6 worm cellular contexts compared by ENCODE assay signal in the genomic region with DNA sequence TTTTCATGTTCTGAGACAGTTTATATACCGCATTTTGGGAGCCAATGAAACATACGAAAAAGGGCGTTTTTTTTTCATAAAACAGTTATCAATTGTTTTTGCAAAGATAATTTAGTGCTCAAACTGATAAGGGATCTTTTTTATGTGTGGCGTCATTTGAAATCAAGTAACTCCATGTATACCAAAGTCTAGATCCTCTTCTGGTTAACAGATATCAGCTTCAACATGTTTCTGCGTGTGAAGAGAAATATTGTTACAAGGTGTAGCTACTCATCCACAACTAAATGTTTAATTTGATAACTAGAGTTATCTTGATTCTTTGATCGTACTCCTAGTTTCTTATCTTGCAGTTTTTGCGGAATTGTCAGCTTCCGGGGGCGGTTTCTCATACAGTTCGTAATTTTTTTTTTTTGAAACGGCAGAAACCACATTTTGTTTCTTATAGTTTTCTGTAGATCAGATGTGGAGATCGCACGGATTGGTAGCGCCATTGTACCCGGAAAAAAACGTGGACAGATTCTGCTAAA.
TF ChIP-seq lines count a peak whose summit lies in the region.

No protein-coding gene starts in this region.

TF ChIP-seq in whole organism, L1 larva, 84 proteins besides CTCF, POLR2A, EP300 and RAD21:
- TF ChIP-seq elt-2 (tag; optimal IDR thresholded peaks at IDR 0.05; lab: Kevin White, UChicago), result peak; percentile 93
- no peak for TF ChIP-seq egl-13 (tag; optimal IDR thresholded peaks at IDR 0.05; lab: Kevin White, UChicago)

TF ChIP-seq in whole organism, L2 larva, 48 proteins besides CTCF, POLR2A, EP300 and RAD21:
- TF ChIP-seq peb-1 (tag; optimal IDR thresholded peaks at IDR 0.05; lab: Kevin White, UChicago), result no peak
- no peak for TF ChIP-seq skn-1 (tag; optimal IDR thresholded peaks at IDR 0.05; lab: Kevin White, UChicago)
- peak; percentile 41 for TF ChIP-seq fos-1 (tag; optimal IDR thresholded peaks at IDR 0.05; lab: Kevin White, UChicago)
- no peak for TF ChIP-seq lin-11 (tag; optimal IDR thresholded peaks at IDR 0.05; lab: Kevin White, UChicago)

TF ChIP-seq in whole organism, L3 larva, 47 proteins besides CTCF, POLR2A, EP300 and RAD21:
- TF ChIP-seq tbx-2 (tag; optimal IDR thresholded peaks at IDR 0.05; lab: Kevin White, UChicago) (no peak), elt-2 (tag; optimal IDR thresholded peaks at IDR 0.05; lab: Kevin White, UChicago) (peak; percentile 78), lin-39 (tag; optimal IDR thresholded peaks at IDR 0.05; lab: Kevin White, UChicago) (no peak), unc-62 (GFP tag; optimal IDR thresholded peaks at IDR 0.05; lab: Kevin White, UChicago) (no peak), nhr-76 (tag; optimal IDR thresholded peaks at IDR 0.05; lab: Kevin White, UChicago) (no peak), zag-1 (tag; optimal IDR thresholded peaks at IDR 0.05; lab: Kevin White, UChicago) (no peak)

TF ChIP-seq in whole organism, L4 larva, 104 proteins besides CTCF, POLR2A, EP300 and RAD21:
- TF ChIP-seq hlh-11 (tag; optimal IDR thresholded peaks at IDR 0.05; lab: Kevin White, UChicago), result peak; percentile 22
- TF ChIP-seq madf-9 (GFP tag; conservative IDR thresholded peaks at IDR 0.05; lab: Robert Waterston, UW), result no peak
- TF ChIP-seq lir-3 (tag; optimal IDR thresholded peaks at IDR 0.05; lab: Kevin White, UChicago), result no peak
- no peak for TF ChIP-seq nhr-10 (tag; optimal IDR thresholded peaks at IDR 0.05; lab: Kevin White, UChicago)
- no peak for TF ChIP-seq zfp-3 (GFP tag; conservative IDR thresholded peaks at IDR 0.05; lab: Robert Waterston, UW)
- TF ChIP-seq unc-62 (GFP tag; optimal IDR thresholded peaks at IDR 0.05 in 1 of 2; lab: Kevin White, UChicago), result peak in 1 of 2 experiments; percentile 55
- TF ChIP-seq unc-62 (tag; optimal IDR thresholded peaks at IDR 0.05; lab: Kevin White, UChicago), result no peak
- TF ChIP-seq dmd-9 (GFP tag; IDR thresholded peaks at IDR 0.05; lab: Robert Waterston, UW), result no peak
- no peak for TF ChIP-seq nhr-102 (tag; optimal IDR thresholded peaks at IDR 0.05; lab: Kevin White, UChicago)
- TF ChIP-seq fkh-10 (GFP tag; optimal IDR thresholded peaks at IDR 0.05; lab: Kevin White, UChicago), result no peak
- TF ChIP-seq pqm-1 (tag; optimal IDR thresholded peaks at IDR 0.05; lab: Kevin White, UChicago), result peak; percentile 25
- TF ChIP-seq dmd-6 (GFP tag; IDR thresholded peaks at IDR 0.05; lab: Robert Waterston, UW), result peak; percentile 60
- no peak for TF ChIP-seq F10B5.3 (tag; optimal IDR thresholded peaks at IDR 0.05; lab: Kevin White, UChicago)

TF ChIP-seq in whole organism, late embryonic, 69 proteins besides CTCF, POLR2A, EP300 and RAD21:
- TF ChIP-seq elt-2 (tag; optimal IDR thresholded peaks at IDR 0.05; lab: Kevin White, UChicago) (peak; percentile 77), pha-2 (tag; optimal IDR thresholded peaks at IDR 0.05; lab: Kevin White, UChicago) (no peak), lin-11 (tag; optimal IDR thresholded peaks at IDR 0.05; lab: Kevin White, UChicago) (no peak)

TF ChIP-seq in whole organism, young adult, 124 proteins besides CTCF, POLR2A, EP300 and RAD21:
- peak; percentile 59 for TF ChIP-seq nhr-80 (tag; optimal IDR thresholded peaks at IDR 0.05; lab: Kevin White, UChicago)
- no peak for TF ChIP-seq F37B4.10 (GFP tag; IDR thresholded peaks at IDR 0.05; lab: Robert Waterston, UW)
